Fruit fly (Drosophila melanogaster): ENCODE results near the gene CG43774.

dm6 chr2L:3999718-4000117 is 8.7 kb upstream of the CG43774 start, which contains the start of gene CG43797:
- TF ChIP-seq CG8478 (optimal IDR thresholded peaks at IDR 0.05) (no peak), EcR (GFP tag; optimal IDR thresholded peaks at IDR 0.05) (no peak), usp (GFP tag; optimal IDR thresholded peaks at IDR 0.05) (no peak)

Data from whole organism.